Fruit fly (Drosophila melanogaster) whole organism, embryonic: ENCODE data around the gene path.
A peak's percentile ranks its signal among the peaks of the same experiment; 100 is the strongest.

Experiments used
- Aef1 ChIP-seq: fragments of 200-800 bp; sonication (Bioruptor generic); IDR thresholded peaks from 3 replicates; pipeline ENCODE4 v1.3.6; 2022; ENCODE audit warnings: missing biosample characterization, missing genetic modification characterization
- Atf6 ChIP-seq: fragments of 200-800 bp; sonication (Bioruptor generic); IDR thresholded peaks from 2 replicates; pipeline ENCODE4 v1.3.6; 2022; ENCODE audit warnings: missing biosample characterization, missing genetic modification characterization
- B-H1 ChIP-seq: fragments of 200-800 bp; sonication (Bioruptor generic); IDR thresholded peaks from 3 replicates; pipeline ENCODE4 v1.3.6; 2022; ENCODE audit warnings: missing biosample characterization, missing genetic modification characterization
- Blimp-1 ChIP-seq: fragments of 200-800 bp; sonication (Bioruptor generic); optimal IDR thresholded peaks from 3 replicates; lab custom pipeline; 2018; ENCODE audit warnings: missing biosample characterization, missing genetic modification characterization, mild to moderate bottlenecking, moderate library complexity, missing genetic modification reagents
- CG11247 ChIP-seq: fragments of 200-800 bp; sonication (Bioruptor generic); IDR thresholded peaks from 2 replicates; pipeline ENCODE4 v1.3.6; 2022; ENCODE audit warnings: missing biosample characterization, missing genetic modification characterization
- CG11560 ChIP-seq: fragments of 200-800 bp; sonication (Bioruptor generic); IDR thresholded peaks from 3 replicates; pipeline ENCODE4 v1.3.6; 2022; ENCODE audit warnings: missing biosample characterization, missing genetic modification characterization
- CG12236 ChIP-seq: fragments of 200-800 bp; sonication (Bioruptor generic); optimal IDR thresholded peaks from 2 replicates; lab custom pipeline; 2016; ENCODE audit warnings: missing biosample characterization, missing genetic modification characterization
- CG12391 ChIP-seq: fragments of 200-800 bp; sonication (Bioruptor generic); optimal IDR thresholded peaks from 3 replicates; lab custom pipeline; 2018; ENCODE audit warnings: missing biosample characterization, mild to moderate bottlenecking, missing genetic modification characterization, moderate library complexity
- CG15514 ChIP-seq: fragments of 200-800 bp; sonication (Bioruptor generic); optimal IDR thresholded peaks from 3 replicates; lab custom pipeline; 2017; ENCODE audit warnings: missing biosample characterization, missing genetic modification characterization, mild to moderate bottlenecking, moderate library complexity, missing genetic modification reagents
- CG17568 ChIP-seq: fragments of 200-800 bp; sonication (Bioruptor generic); optimal IDR thresholded peaks from 2 replicates; lab custom pipeline; 2018; ENCODE audit warnings: missing biosample characterization, mild to moderate bottlenecking, missing genetic modification characterization, moderate library complexity
- CG17802 ChIP-seq: fragments of 200-800 bp; sonication (Bioruptor generic); optimal IDR thresholded peaks from 2 replicates; lab custom pipeline; 2018; ENCODE audit warnings: missing biosample characterization, mild to moderate bottlenecking, missing genetic modification characterization, moderate library complexity
- CG18764 ChIP-seq: fragments of 200-800 bp; sonication (Bioruptor generic); optimal IDR thresholded peaks from 3 replicates; lab custom pipeline; 2016; ENCODE audit warnings: missing biosample characterization, missing genetic modification characterization
- CG31365 ChIP-seq: fragments of 200-800 bp; sonication (Bioruptor generic); optimal IDR thresholded peaks from 2 replicates; lab custom pipeline; 2018; ENCODE audit warnings: missing biosample characterization, mild to moderate bottlenecking, missing genetic modification characterization
- CG5953 ChIP-seq: fragments of 200-800 bp; sonication (Bioruptor generic); IDR thresholded peaks from 2 replicates; pipeline ENCODE4 v1.3.6; 2022; ENCODE audit warnings: missing biosample characterization, missing genetic modification characterization
- CG6765 ChIP-seq: fragments of 200-800 bp; sonication (Bioruptor generic); optimal IDR thresholded peaks from 3 replicates; lab custom pipeline; 2017; ENCODE audit warnings: missing biosample characterization, mild to moderate bottlenecking, missing genetic modification characterization
- CG7357 ChIP-seq: fragments of 200-800 bp; sonication (Bioruptor generic); IDR thresholded peaks from 3 replicates; pipeline ENCODE4 v1.3.6; 2022; ENCODE audit warnings: missing biosample characterization, missing genetic modification characterization
- CG7987 ChIP-seq: fragments of 200-800 bp; sonication (Bioruptor generic); optimal IDR thresholded peaks from 2 replicates; lab custom pipeline; 2018; ENCODE audit warnings: missing biosample characterization, mild to moderate bottlenecking, missing genetic modification characterization, moderate library complexity
- CG8290 ChIP-seq, 3 experiments: fragments of 200-800 bp; sonication (Bioruptor generic); optimal IDR thresholded peaks; 2 replicates each; lab custom pipeline; 2016 to 2019; ENCODE audit warnings: missing biosample characterization in 3 of 3, missing genetic modification characterization in 3 of 3, mild to moderate bottlenecking in 2 of 3, moderate library complexity in 1 of 3
- D ChIP-seq, 2 experiments: fragments of 200-800 bp in 1 of 2; fragments of >200 bp in 1 of 2; sonication (Bioruptor generic) in 1 of 2; optimal IDR thresholded peaks; 2 replicates in 1 of 2; 3 replicates in 1 of 2; lab custom pipeline; 2017; ENCODE audit warnings: mild to moderate bottlenecking in 1 of 2, missing biosample characterization in 1 of 2, missing genetic modification characterization in 1 of 2, missing genetic modification reagents in 1 of 2
- Dbx ChIP-seq: fragments of 200-800 bp; sonication (Bioruptor generic); IDR thresholded peaks from 3 replicates; pipeline ENCODE4 v1.3.6; 2022; ENCODE audit warnings: missing biosample characterization, missing genetic modification characterization
- E2f1 ChIP-seq: fragments of 200-800 bp; sonication (Bioruptor generic); IDR thresholded peaks from 2 replicates; pipeline ENCODE4 v1.3.6; 2022; ENCODE audit warnings: missing biosample characterization, missing genetic modification characterization
- Fer3 ChIP-seq: fragments of 200-800 bp; sonication (Bioruptor generic); optimal IDR thresholded peaks from 2 replicates; lab custom pipeline; 2018; ENCODE audit warnings: missing biosample characterization, mild to moderate bottlenecking, missing genetic modification characterization, moderate library complexity
- Hmr ChIP-seq: fragments of 200-800 bp; sonication (Bioruptor generic); optimal IDR thresholded peaks from 3 replicates; lab custom pipeline; 2017; ENCODE audit warnings: mild to moderate bottlenecking, missing biosample characterization, missing genetic modification reagents, missing genetic modification characterization
- Jarid2 ChIP-seq: fragments of 200-800 bp; sonication (Bioruptor generic); optimal IDR thresholded peaks from 3 replicates; lab custom pipeline; 2017; ENCODE audit warnings: mild to moderate bottlenecking, missing biosample characterization, missing genetic modification reagents, missing genetic modification characterization
- Lim3 ChIP-seq: fragments of 200-800 bp; sonication (Bioruptor generic); IDR thresholded peaks from 2 replicates; pipeline ENCODE4 v1.3.6; 2022; ENCODE audit warnings: missing biosample characterization, missing genetic modification characterization
- MBD-R2 ChIP-seq: fragments of 200-800 bp; sonication (Bioruptor generic); IDR thresholded peaks from 2 replicates; pipeline ENCODE4 v1.3.6; 2022; ENCODE audit warnings: missing biosample characterization, missing genetic modification characterization
- Max ChIP-seq: fragments of 200-800 bp; sonication (Bioruptor generic); optimal IDR thresholded peaks from 2 replicates; lab custom pipeline; 2016; ENCODE audit warnings: missing biosample characterization, mild to moderate bottlenecking, missing genetic modification characterization
- Rfx ChIP-seq: fragments of 200-800 bp; sonication (Bioruptor generic); IDR thresholded peaks from 2 replicates; pipeline ENCODE4 v1.3.6; 2022; ENCODE audit warnings: missing biosample characterization, missing genetic modification characterization
- Spps ChIP-seq: fragments of 200-800 bp; sonication (Bioruptor generic); optimal IDR thresholded peaks from 2 replicates; lab custom pipeline; 2018; ENCODE audit warnings: missing biosample characterization, mild to moderate bottlenecking, missing genetic modification characterization
- YL-1 ChIP-seq: fragments of 200-800 bp; sonication (Bioruptor generic); optimal IDR thresholded peaks from 3 replicates; lab custom pipeline; 2017; ENCODE audit warnings: missing biosample characterization, mild to moderate bottlenecking, missing genetic modification characterization
- al ChIP-seq: fragments of 200-800 bp; sonication (Bioruptor generic); IDR thresholded peaks from 2 replicates; pipeline ENCODE4 v1.3.6; 2022; ENCODE audit warnings: missing biosample characterization, missing genetic modification characterization
- chif ChIP-seq, 2 experiments: fragments of 200-800 bp; sonication (Bioruptor generic); optimal IDR thresholded peaks; 3 replicates each; lab custom pipeline; 2016; ENCODE audit warnings: missing biosample characterization in 2 of 2, missing genetic modification characterization in 2 of 2
- chinmo ChIP-seq: fragments of 200-800 bp; sonication (Bioruptor generic); IDR thresholded peaks from 4 replicates; pipeline ENCODE4 v1.3.6; 2022; ENCODE audit warnings: missing biosample characterization, missing genetic modification characterization; ENCODE audit not compliant: partially characterized antibody
- ci ChIP-seq: fragments of 200-800 bp; sonication (Bioruptor generic); IDR thresholded peaks from 3 replicates; pipeline ENCODE4 v1.3.6; 2022; ENCODE audit warnings: missing biosample characterization, missing genetic modification characterization
- crc ChIP-seq: fragments of 200-800 bp; sonication (Bioruptor generic); optimal IDR thresholded peaks from 2 replicates; lab custom pipeline; 2016; ENCODE audit warnings: missing biosample characterization, missing genetic modification characterization
- crol ChIP-seq: fragments of 200-800 bp; sonication (Bioruptor generic); IDR thresholded peaks from 2 replicates; pipeline ENCODE4 v1.3.6; 2022; ENCODE audit warnings: missing biosample characterization, missing genetic modification characterization
- dpn ChIP-seq, 2 experiments: fragments of 200-800 bp; sonication (Bioruptor generic); optimal IDR thresholded peaks; 3 replicates each; lab custom pipeline; 2016; ENCODE audit warnings: missing biosample characterization in 2 of 2, missing genetic modification characterization in 2 of 2
- kah ChIP-seq: fragments of 200-800 bp; sonication (Bioruptor generic); optimal IDR thresholded peaks from 2 replicates; lab custom pipeline; 2018; ENCODE audit warnings: missing biosample characterization, mild to moderate bottlenecking, missing genetic modification characterization
- ken ChIP-seq: fragments of 200-800 bp; sonication (Bioruptor generic); IDR thresholded peaks from 3 replicates; pipeline ENCODE4 v1.3.6; 2022; ENCODE audit warnings: missing biosample characterization, missing genetic modification characterization
- lola ChIP-seq, 3 experiments: fragments of >200 bp in 2 of 3; fragments of 200-800 bp in 1 of 3; sonication (Bioruptor generic) in 1 of 3; optimal IDR thresholded peaks; 2 replicates each; lab custom pipeline; 2017 to 2019; ENCODE audit warnings: missing biosample characterization in 3 of 3, missing genetic modification characterization in 3 of 3, mild to moderate bottlenecking in 1 of 3, moderate library complexity in 1 of 3
- mam ChIP-seq: fragments of 200-800 bp; sonication (Bioruptor generic); optimal IDR thresholded peaks from 3 replicates; lab custom pipeline; 2016; ENCODE audit warnings: missing biosample characterization, missing genetic modification characterization
- prd ChIP-seq, 3 experiments: fragments of >200 bp in 2 of 3; fragments of 200-800 bp in 1 of 3; sonication (Bioruptor generic) in 1 of 3; optimal IDR thresholded peaks in 2 of 3; IDR thresholded peaks in 1 of 3; 2 replicates in 2 of 3; 3 replicates in 1 of 3; pipeline versions ENCODE4 v1.3.6 to Lab custom; 2017 to 2022; ENCODE audit warnings: missing biosample characterization in 1 of 3, missing genetic modification characterization in 1 of 3
- tgo ChIP-seq: fragments of 200-800 bp; sonication (Bioruptor generic); IDR thresholded peaks from 3 replicates; pipeline ENCODE4 v1.3.6; 2022; ENCODE audit warnings: missing biosample characterization, missing genetic modification characterization
- vvl ChIP-seq: fragments of 200-800 bp; sonication (Bioruptor generic); IDR thresholded peaks from 2 replicates; pipeline ENCODE4 v1.3.6; 2022; ENCODE audit warnings: missing biosample characterization, missing genetic modification characterization
- zen ChIP-seq: fragments of 200-800 bp; sonication (Bioruptor generic); optimal IDR thresholded peaks from 3 replicates; lab custom pipeline; 2018; ENCODE audit warnings: missing biosample characterization, mild to moderate bottlenecking, missing genetic modification characterization, moderate library complexity
- zen2 ChIP-seq: fragments of 200-800 bp; sonication (Bioruptor generic); IDR thresholded peaks from 3 replicates; pipeline ENCODE4 v1.3.6; 2022; ENCODE audit warnings: missing biosample characterization, missing genetic modification characterization; ENCODE audit not compliant: partially characterized antibody
- zfh1 ChIP-seq: fragments of 200-800 bp; sonication (Bioruptor generic); IDR thresholded peaks from 3 replicates; pipeline ENCODE4 v1.3.6; 2022; ENCODE audit warnings: missing biosample characterization, missing genetic modification characterization

Gene path

dm6 chr3L:9461670-9462246 lies 43.4 kb downstream of the path start (continued):
- peak; percentile 10; the same call in 1 of the 3 replicates for TF ChIP-seq CG7357 (GFP tag; lab: Robert Waterston, UW)
- TF ChIP-seq zen (tag; lab: Kevin White, UChicago): peak; percentile 89
- peak; percentile 17 for TF ChIP-seq Fer3 (tag; lab: Kevin White, UChicago)
- TF ChIP-seq CG5953 (GFP tag; lab: Robert Waterston, UW): peak; percentile 58; the same call in 1 of the 2 replicates
- peak; percentile 61 for TF ChIP-seq Rfx (GFP tag; lab: Robert Waterston, UW)
- TF ChIP-seq chinmo (GFP tag; lab: Robert Waterston, UW): 0 out of 4 replicates have a peak, but pooled peaks have one; percentile 46
- TF ChIP-seq CG8290 (GFP tag; optimal IDR thresholded peaks at IDR 0.05; lab: Kevin White, UChicago): no peak
- peak; percentile 23 to 86 for TF ChIP-seq CG8290 (tag; optimal IDR thresholded peaks at IDR 0.05; lab: Kevin White, UChicago)
- TF ChIP-seq zen2 (GFP tag; lab: Robert Waterston, UW): no peak
- 0 out of 2 replicates have a peak, but pooled peaks have one; percentile 31 for TF ChIP-seq CG11247 (GFP tag; lab: Robert Waterston, UW)
- peak; percentile 12 for TF ChIP-seq Spps (tag; lab: Kevin White, UChicago)
- peak; percentile 36 for TF ChIP-seq Atf6 (GFP tag; lab: Robert Waterston, UW)
- peak; percentile 28 for TF ChIP-seq CG18764 (GFP tag; lab: Kevin White, UChicago)
- no peak for TF ChIP-seq CG6765 (GFP tag; lab: Kevin White, UChicago)
- 0 out of 2 replicates have a peak, but pooled peaks have one; percentile 20 for TF ChIP-seq al (GFP tag; lab: Robert Waterston, UW)
- TF ChIP-seq vvl (GFP tag; lab: Robert Waterston, UW): no peak; the same call in 1 of the 2 replicates
- peak; percentile 54; the same call in 1 of the 3 replicates for TF ChIP-seq ken (GFP tag; lab: Robert Waterston, UW)
- TF ChIP-seq CG12236 (GFP tag; lab: Kevin White, UChicago): peak; percentile 5
- TF ChIP-seq CG15514 (GFP tag; lab: Kevin White, UChicago): peak; percentile 21
- no peak for TF ChIP-seq lola (GFP tag; optimal IDR thresholded peaks at IDR 0.05; lab: Kevin White, UChicago)
- peak; percentile 21; the same call in 1 of the 3 replicates for TF ChIP-seq tgo (GFP tag; lab: Robert Waterston, UW)
- 0 out of 3 replicates have a peak, but pooled peaks have one; percentile 9 for TF ChIP-seq Aef1 (GFP tag; lab: Robert Waterston, UW)
- TF ChIP-seq B-H1 (GFP tag; lab: Robert Waterston, UW): peak; percentile 18; the same call in 2 of the 3 replicates
- TF ChIP-seq Max (GFP tag; lab: Kevin White, UChicago): no peak
- no peak for TF ChIP-seq MBD-R2
- no peak for TF ChIP-seq CG11560 (tag; lab: Robert Waterston, UW)
- peak; percentile 7 for TF ChIP-seq mam
- TF ChIP-seq ci (GFP tag; lab: Robert Waterston, UW): peak; percentile 73; the same call in 2 of the 3 replicates
- TF ChIP-seq Blimp-1 (GFP tag; lab: Kevin White, UChicago): peak; percentile 3
- no peak for TF ChIP-seq CG31365 (tag; lab: Kevin White, UChicago)
- no peak for TF ChIP-seq Hmr (GFP tag; lab: Kevin White, UChicago)
- 0 out of 2 replicates have a peak, but pooled peaks have one; percentile 9 for TF ChIP-seq crol
- TF ChIP-seq kah (GFP tag; lab: Kevin White, UChicago): peak; percentile 59
- TF ChIP-seq CG17802: peak; percentile 10
- no peak for TF ChIP-seq Dbx
- peak in 1 of 2 experiments; percentile 27 for TF ChIP-seq dpn (GFP tag; optimal IDR thresholded peaks at IDR 0.05; lab: Kevin White, UChicago)
- TF ChIP-seq chif (GFP tag; optimal IDR thresholded peaks at IDR 0.05; lab: Kevin White, UChicago): peak in 1 of 2 experiments; percentile 38
- peak; percentile 16 for TF ChIP-seq CG7987
- peak; percentile 7 for TF ChIP-seq CG17568 (GFP tag; lab: Kevin White, UChicago)
- TF ChIP-seq E2f1 (GFP tag; lab: Robert Waterston, UW): peak; percentile 19; the same call in 1 of the 2 replicates
- peak; percentile 58 for TF ChIP-seq D (optimal IDR thresholded peaks at IDR 0.05; lab: Kevin White, UChicago)
- no peak for TF ChIP-seq D (GFP tag; optimal IDR thresholded peaks at IDR 0.05; lab: Kevin White, UChicago)
- TF ChIP-seq CG12391: no peak
- 0 out of 3 replicates have a peak, but pooled peaks have one; percentile 51 for TF ChIP-seq zfh1
- no peak for TF ChIP-seq YL-1 (GFP tag; lab: Kevin White, UChicago)
- no peak for TF ChIP-seq crc (GFP tag; lab: Kevin White, UChicago)
- peak; percentile 10 for TF ChIP-seq Jarid2 (GFP tag; lab: Kevin White, UChicago)
- no peak for TF ChIP-seq Lim3 (GFP tag; lab: Robert Waterston, UW)
- TF ChIP-seq prd (optimal IDR thresholded peaks at IDR 0.05; lab: Kevin White, UChicago): no peak
- peak; percentile 59 for TF ChIP-seq prd (GFP tag; IDR thresholded peaks at IDR 0.05; lab: Robert Waterston, UW)
